Worm (Caenorhabditis elegans): ENCODE results near the gene srx-85.

DNA sequence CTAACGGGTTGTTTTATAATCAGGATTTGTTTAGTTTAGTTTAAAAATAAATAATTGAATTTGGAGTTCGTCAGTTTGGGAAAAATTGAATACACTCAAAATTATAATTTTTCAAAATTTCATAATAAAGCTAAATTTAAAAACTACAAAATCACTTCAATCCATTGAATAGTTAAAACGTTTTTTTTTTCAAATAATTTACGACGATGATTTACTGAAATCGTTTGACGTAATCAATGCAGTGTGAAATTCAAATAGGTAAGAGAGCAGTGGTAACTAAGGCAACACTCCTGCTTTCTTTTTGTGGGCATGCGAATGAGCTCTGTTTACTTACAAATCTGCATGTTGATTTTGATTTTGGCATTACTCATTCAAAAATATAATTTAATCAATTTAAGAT lies 7.3 kb upstream of the srx-85 start, which contains the start of gene F38B7.10:
- TF ChIP-seq ceh-43 (GFP tag; optimal IDR thresholded peaks at IDR 0.05) (no peak), snpc-4 (tag; optimal IDR thresholded peaks at IDR 0.05) (no peak)
